2 worm cellular contexts compared by ENCODE assay signal in genomic region chrV:12478111-12478510, ce11.
TF ChIP-seq lines count a peak whose summit lies in the region.

atn-1 (plus strand) TSS chrV:12478411.

TF ChIP-seq in whole organism, L4 larva, 104 proteins besides CTCF, POLR2A, EP300 and RAD21:
- peak; percentile 59 for TF ChIP-seq aha-1 (tag; lab: Kevin White, UChicago)
- no peak for TF ChIP-seq lin-39 (tag; optimal IDR thresholded peaks at IDR 0.05; lab: Kevin White, UChicago)
- TF ChIP-seq egl-43 (GFP tag; IDR thresholded peaks at IDR 0.05; lab: Robert Waterston, UW), result no peak
- TF ChIP-seq D1046.2 (GFP tag; IDR thresholded peaks at IDR 0.05; lab: Robert Waterston, UW), result no peak
- peak in 1 of 2 experiments; percentile 41 for TF ChIP-seq unc-62 (GFP tag; optimal IDR thresholded peaks at IDR 0.05 in 1 of 2; lab: Kevin White, UChicago)
- no peak for TF ChIP-seq unc-62 (tag; optimal IDR thresholded peaks at IDR 0.05; lab: Kevin White, UChicago)
TF ChIP-seq in whole organism, L4 larva: peak in this region for 2.

TF ChIP-seq in whole organism, mixed stage, embryonic, 35 proteins besides CTCF, POLR2A, EP300 and RAD21:
- peak; percentile 9 for TF ChIP-seq ham-2 (GFP tag; optimal IDR thresholded peaks at IDR 0.05; lab: Kevin White, UChicago)
- no peak for TF ChIP-seq elt-1 (tag; optimal IDR thresholded peaks at IDR 0.05; lab: Kevin White, UChicago; ENCODE audit: borderline replicate concordance, insufficient read depth)
TF ChIP-seq in whole organism, mixed stage, embryonic: peak in this region for 1.
